ENCODE assay signal across 1 fruit fly cellular context in genomic region chr2L:865851-866250, dm6.
TF ChIP-seq lines count a peak whose summit lies in the region.

No protein-coding gene starts in this region.

TF ChIP-seq in whole organism, embryonic, 481 proteins besides CTCF, POLR2A, EP300 and RAD21 (continued from another document):
- peak; percentile 92 for TF ChIP-seq CG2889 (GFP tag; IDR thresholded peaks at IDR 0.05; lab: Robert Waterston, UW)
- peak; percentile 93 for TF ChIP-seq CG13775 (GFP tag; optimal IDR thresholded peaks at IDR 0.05; lab: Kevin White, UChicago)
- no peak for TF ChIP-seq fru (optimal IDR thresholded peaks at IDR 0.05; lab: Kevin White, UChicago)
- TF ChIP-seq ranshi (GFP tag; IDR thresholded peaks at IDR 0.05; lab: Robert Waterston, UW): peak; percentile 97
- peak; percentile 64 for TF ChIP-seq CG7745 (tag; optimal IDR thresholded peaks at IDR 0.05; lab: Kevin White, UChicago)
- TF ChIP-seq Dad (GFP tag; optimal IDR thresholded peaks at IDR 0.05; lab: Kevin White, UChicago): peak; percentile 94
- no peak for TF ChIP-seq cad (GFP tag; optimal IDR thresholded peaks at IDR 0.05; lab: Kevin White, UChicago)
- TF ChIP-seq vfl (GFP tag; optimal IDR thresholded peaks at IDR 0.05; lab: Kevin White, UChicago): peak; percentile 95
- TF ChIP-seq pfk (GFP tag; optimal IDR thresholded peaks at IDR 0.05; lab: Kevin White, UChicago): peak; percentile 20
- peak; percentile 97 for TF ChIP-seq CG2678 (tag; optimal IDR thresholded peaks at IDR 0.05; lab: Kevin White, UChicago)
- TF ChIP-seq gem (tag; optimal IDR thresholded peaks at IDR 0.05; lab: Kevin White, UChicago): peak; percentile 97
- TF ChIP-seq CG12155 (GFP tag; optimal IDR thresholded peaks at IDR 0.05; lab: Kevin White, UChicago): peak; percentile 95
- peak; percentile 96 for TF ChIP-seq pnt (GFP tag; optimal IDR thresholded peaks at IDR 0.05; lab: Kevin White, UChicago)
- peak; percentile 90 for TF ChIP-seq CG1024 (GFP tag; IDR thresholded peaks at IDR 0.05; lab: Robert Waterston, UW)
- TF ChIP-seq CG18599 (GFP tag; optimal IDR thresholded peaks at IDR 0.05; lab: Kevin White, UChicago): peak; percentile 97
- TF ChIP-seq CG4360 (GFP tag; IDR thresholded peaks at IDR 0.05; lab: Robert Waterston, UW): peak; percentile 78
- TF ChIP-seq fd64A (GFP tag; optimal IDR thresholded peaks at IDR 0.05; lab: Kevin White, UChicago): peak; percentile 91
- peak; percentile 92 for TF ChIP-seq D19A (tag; optimal IDR thresholded peaks at IDR 0.05; lab: Kevin White, UChicago)
- TF ChIP-seq Dip3 (GFP tag; optimal IDR thresholded peaks at IDR 0.05; lab: Kevin White, UChicago): peak; percentile 96
- TF ChIP-seq Optix (GFP tag; IDR thresholded peaks at IDR 0.05; lab: Robert Waterston, UW): peak; percentile 95
- TF ChIP-seq ind (GFP tag; optimal IDR thresholded peaks at IDR 0.05; lab: Kevin White, UChicago): peak; percentile 97
- peak; percentile 98 for TF ChIP-seq corto (GFP tag; optimal IDR thresholded peaks at IDR 0.05; lab: Kevin White, UChicago)
- TF ChIP-seq CG7357 (GFP tag; IDR thresholded peaks at IDR 0.05; lab: Robert Waterston, UW): peak; percentile 88
- TF ChIP-seq CG10959 (GFP tag; IDR thresholded peaks at IDR 0.05; lab: Robert Waterston, UW): peak; percentile 91
- TF ChIP-seq CG18262 (tag; optimal IDR thresholded peaks at IDR 0.05; lab: Kevin White, UChicago): peak; percentile 95
- TF ChIP-seq CG2712 (tag; optimal IDR thresholded peaks at IDR 0.05; lab: Kevin White, UChicago): peak; percentile 97
- peak; percentile 94 for TF ChIP-seq CG1602 (GFP tag; optimal IDR thresholded peaks at IDR 0.05; lab: Kevin White, UChicago)
- TF ChIP-seq Atf-2 (GFP tag; optimal IDR thresholded peaks at IDR 0.05; lab: Kevin White, UChicago): peak; percentile 94
- TF ChIP-seq Sry-δ (GFP tag; optimal IDR thresholded peaks at IDR 0.05; lab: Kevin White, UChicago): peak; percentile 70
- peak; percentile 86 for TF ChIP-seq CG33557 (GFP tag; optimal IDR thresholded peaks at IDR 0.05; lab: Kevin White, UChicago)
- TF ChIP-seq HLHmδ (GFP tag; optimal IDR thresholded peaks at IDR 0.05; lab: Kevin White, UChicago): no peak
- TF ChIP-seq cg (GFP tag; optimal IDR thresholded peaks at IDR 0.05; lab: Kevin White, UChicago): peak; percentile 16
- TF ChIP-seq emc (GFP tag; optimal IDR thresholded peaks at IDR 0.05; lab: Kevin White, UChicago): peak; percentile 86
- TF ChIP-seq CG7556 (GFP tag; optimal IDR thresholded peaks at IDR 0.05; lab: Kevin White, UChicago): peak; percentile 96
- TF ChIP-seq lola (GFP tag; optimal IDR thresholded peaks at IDR 0.05; lab: Kevin White, UChicago): peak in 1 of 3 experiments; percentile 93
